Worm (Caenorhabditis elegans): Measurements from ENCODE around the gene Y57G11B.8.

ce11 chrIV:14599321-14599720, 20.8 kb upstream of the Y57G11B.8 start:
- TF ChIP-seq flt-1 (GFP tag; IDR thresholded peaks at IDR 0.05): no peak
- no peak for TF ChIP-seq ztf-23 (GFP tag; IDR thresholded peaks at IDR 0.05)
- no peak for TF ChIP-seq klf-2 (GFP tag; conservative IDR thresholded peaks at IDR 0.05)
